Worm (Caenorhabditis elegans) whole organism, young adult: ENCODE results near the gene clec-26.

ENCODE experiments used
- B0019.2 ChIP-seq: fragments of 200-800 bp; sonication (Bioruptor generic); conservative IDR thresholded peaks from 2 replicates; pipeline ENCODE4 v1.3.6; 2022; ENCODE audit warnings: missing genetic modification reagents, missing genetic modification characterization, missing compliant biosample characterization
- B0035.1 ChIP-seq: sonication (generic microtip); optimal IDR thresholded peaks from 2 replicates; lab custom pipeline; 2016; ENCODE audit warnings: missing genetic modification characterization, mild to moderate bottlenecking, missing compliant biosample characterization, missing genotype, missing genetic modification reagents
- B0261.1 ChIP-seq: sonication (generic microtip); optimal IDR thresholded peaks from 2 replicates; lab custom pipeline; 2016; ENCODE audit warnings: mild to moderate bottlenecking, missing genetic modification characterization, moderate library complexity, missing compliant biosample characterization
- D2030.7 ChIP-seq: fragments of 200-800 bp; sonication (Bioruptor generic); IDR thresholded peaks from 2 replicates; pipeline ENCODE4 v1.3.6; 2022; ENCODE audit warnings: missing genetic modification reagents, missing genetic modification characterization, missing compliant biosample characterization
- F10E7.11 ChIP-seq: sonication (generic microtip); optimal IDR thresholded peaks from 2 replicates; lab custom pipeline; 2017; ENCODE audit warnings: mild to moderate bottlenecking, missing genetic modification characterization, moderate library complexity, missing compliant biosample characterization
- F33H1.4 ChIP-seq: fragments of 200-800 bp; sonication (Bioruptor generic); IDR thresholded peaks from 2 replicates; pipeline ENCODE4 v1.3.6; 2022; ENCODE audit warnings: missing genetic modification reagents, missing genetic modification characterization, missing compliant biosample characterization
- F55B11.4 ChIP-seq: sonication (generic microtip); optimal IDR thresholded peaks from 2 replicates; lab custom pipeline; 2016; ENCODE audit warnings: missing compliant biosample characterization, missing genetic modification characterization, borderline replicate concordance; ENCODE audit not compliant: insufficient read depth
- Y53F4B.3 ChIP-seq: fragments of 200-800 bp; sonication (Bioruptor generic); IDR thresholded peaks from 2 replicates; pipeline ENCODE4 v1.3.6; 2022; ENCODE audit warnings: missing genetic modification reagents, missing genetic modification characterization, missing compliant biosample characterization
- Y67H2A.10 ChIP-seq: fragments of 200-800 bp; sonication (Bioruptor generic); conservative IDR thresholded peaks from 2 replicates; pipeline ENCODE4 v1.3.6; 2022; ENCODE audit warnings: missing genetic modification reagents, missing genetic modification characterization, missing compliant biosample characterization
- Y95B8A.8 ChIP-seq: fragments of 200-800 bp; sonication (Bioruptor generic); IDR thresholded peaks from 2 replicates; pipeline ENCODE4 v1.3.6; 2022; ENCODE audit warnings: missing genetic modification reagents, missing genetic modification characterization, missing compliant biosample characterization
- ama-1 ChIP-seq, 3 experiments: fragments of 150-350 bp in 1 of 3; sonication (generic microtip) in 2 of 3; optimal IDR thresholded peaks; 2 replicates each; lab custom pipeline; 2014 to 2018; ENCODE audit warnings: missing biosample characterization in 2 of 3, missing genetic modification characterization in 2 of 3, missing genetic modification reagents in 2 of 3
- attf-6 ChIP-seq: fragments of 200-800 bp; sonication (Bioruptor generic); IDR thresholded peaks from 2 replicates; pipeline ENCODE4 v1.3.6; 2022; ENCODE audit warnings: missing genetic modification reagents, missing genetic modification characterization, missing compliant biosample characterization
- bed-2 ChIP-seq: fragments of 200-800 bp; sonication (Bioruptor generic); IDR thresholded peaks from 2 replicates; pipeline ENCODE4 v1.3.6; 2022; ENCODE audit warnings: missing genetic modification reagents, missing genetic modification characterization, missing compliant biosample characterization
- ccch-3 ChIP-seq: fragments of 200-800 bp; sonication (Bioruptor generic); optimal IDR thresholded peaks from 2 replicates; lab custom pipeline; 2018; ENCODE audit warnings: mild to moderate bottlenecking, missing genetic modification characterization, missing compliant biosample characterization
- ceh-27 ChIP-seq: fragments of 200-800 bp; sonication (Bioruptor generic); optimal IDR thresholded peaks from 2 replicates; lab custom pipeline; 2018; ENCODE audit warnings: mild to moderate bottlenecking, missing genetic modification characterization, moderate library complexity, missing compliant biosample characterization
- ceh-40 ChIP-seq: fragments of 200-800 bp; sonication (Bioruptor generic); IDR thresholded peaks from 2 replicates; pipeline ENCODE4 v1.3.6; 2022; ENCODE audit warnings: missing genetic modification characterization, missing compliant biosample characterization
- chd-7 ChIP-seq: sonication (generic microtip); optimal IDR thresholded peaks from 2 replicates; lab custom pipeline; 2016; ENCODE audit warnings: mild to moderate bottlenecking, missing genetic modification characterization, moderate library complexity, missing compliant biosample characterization
- dox-1 ChIP-seq: fragments of 200-800 bp; sonication (Bioruptor generic); IDR thresholded peaks from 2 replicates; pipeline ENCODE4 v1.3.6; 2022; ENCODE audit warnings: missing genetic modification reagents, missing genetic modification characterization, missing compliant biosample characterization
- egl-44 ChIP-seq: fragments of 200-800 bp; sonication (Bioruptor generic); IDR thresholded peaks from 2 replicates; pipeline ENCODE4 v1.3.6; 2022; ENCODE audit warnings: missing genetic modification reagents, missing genetic modification characterization, missing compliant biosample characterization
- egrh-3 ChIP-seq: fragments of 200-800 bp; sonication (Bioruptor generic); IDR thresholded peaks from 2 replicates; pipeline ENCODE4 v1.3.6; 2022; ENCODE audit warnings: missing genetic modification reagents, missing genetic modification characterization, missing compliant biosample characterization
- ekl-4 ChIP-seq: fragments of 200-800 bp; sonication (Bioruptor generic); IDR thresholded peaks from 2 replicates; pipeline ENCODE4 v1.3.6; 2022; ENCODE audit warnings: missing genetic modification reagents, missing genetic modification characterization, missing compliant biosample characterization
- ets-4 ChIP-seq: fragments of 200-800 bp; sonication (Bioruptor generic); optimal IDR thresholded peaks from 2 replicates; lab custom pipeline; 2018; ENCODE audit warnings: mild to moderate bottlenecking, missing genetic modification characterization, missing compliant biosample characterization
- gei-17 ChIP-seq: fragments of 200-800 bp; sonication (Bioruptor generic); optimal IDR thresholded peaks from 2 replicates; lab custom pipeline; 2018; ENCODE audit warnings: mild to moderate bottlenecking, missing genetic modification characterization, missing compliant biosample characterization
- hlh-12 ChIP-seq: sonication (generic microtip); optimal IDR thresholded peaks from 2 replicates; lab custom pipeline; 2016; ENCODE audit warnings: missing genetic modification characterization, missing compliant biosample characterization
- let-526 ChIP-seq: fragments of 200-800 bp; sonication (Bioruptor generic); IDR thresholded peaks from 2 replicates; pipeline ENCODE4 v1.3.6; 2022; ENCODE audit warnings: missing genetic modification reagents, missing genetic modification characterization, missing compliant biosample characterization
- lin-40 ChIP-seq: sonication (generic microtip); optimal IDR thresholded peaks from 2 replicates; lab custom pipeline; 2016; ENCODE audit warnings: missing genetic modification characterization, mild to moderate bottlenecking, missing compliant biosample characterization, missing genotype, missing genetic modification reagents
- lin-54 ChIP-seq: fragments of 200-800 bp; sonication (Bioruptor generic); optimal IDR thresholded peaks from 2 replicates; lab custom pipeline; 2018; ENCODE audit warnings: mild to moderate bottlenecking, missing genetic modification characterization, missing compliant biosample characterization
- nfyb-1 ChIP-seq: fragments of 200-800 bp; sonication (Bioruptor generic); IDR thresholded peaks from 2 replicates; pipeline ENCODE4 v1.3.6; 2022; ENCODE audit warnings: missing genetic modification reagents, missing genetic modification characterization, missing compliant biosample characterization
- nhr-120 ChIP-seq: fragments of 200-800 bp; sonication (Bioruptor generic); IDR thresholded peaks from 2 replicates; pipeline ENCODE4 v1.3.6; 2022; ENCODE audit warnings: missing genetic modification characterization, missing compliant biosample characterization
- nhr-27 ChIP-seq: fragments of 200-800 bp; sonication (Bioruptor generic); optimal IDR thresholded peaks from 2 replicates; lab custom pipeline; 2018; ENCODE audit warnings: mild to moderate bottlenecking, missing genetic modification characterization, moderate library complexity, missing compliant biosample characterization
- nhr-80 ChIP-seq: sonication (generic microtip); optimal IDR thresholded peaks from 2 replicates; lab custom pipeline; 2016; ENCODE audit warnings: missing genetic modification characterization, missing compliant biosample characterization
- pha-4 ChIP-seq: fragments of 150-350 bp; sonication (generic microtip); optimal IDR thresholded peaks from 2 replicates; lab custom pipeline; 2014; ENCODE audit warnings: missing biosample characterization, missing genetic modification reagents, missing genetic modification characterization
- rpc-1 ChIP-seq, 2 experiments: fragments of 150-350 bp in 1 of 2; sonication (generic microtip) in 1 of 2; optimal IDR thresholded peaks; 2 replicates each; lab custom pipeline; 2014 to 2018; ENCODE audit warnings: missing biosample characterization in 1 of 2, missing genetic modification characterization in 1 of 2, missing genetic modification reagents in 1 of 2, missing genotype in 1 of 2
- sea-2 ChIP-seq: fragments of 200-800 bp; sonication (Bioruptor generic); IDR thresholded peaks from 2 replicates; pipeline ENCODE4 v1.3.6; 2022; ENCODE audit warnings: missing genetic modification characterization, missing compliant biosample characterization
- snpc-4 ChIP-seq, 5 experiments: fragments of 150-350 bp in 1 of 5; sonication (generic microtip) in 4 of 5; optimal IDR thresholded peaks; 2 replicates each; lab custom pipeline; 2014 to 2018; ENCODE audit warnings: missing genetic modification characterization in 5 of 5, missing biosample characterization in 3 of 5, antibody characterized with exemption in 2 of 5, mild to moderate bottlenecking in 2 of 5, missing compliant biosample characterization in 2 of 5, missing genotype in 2 of 5, moderate library complexity in 2 of 5, missing genetic modification reagents in 1 of 5
- tbp1 ChIP-seq: fragments of 200-800 bp; sonication (Bioruptor generic); optimal IDR thresholded peaks from 2 replicates; lab custom pipeline; 2018; ENCODE audit warnings: mild to moderate bottlenecking, missing genetic modification characterization, missing compliant biosample characterization
- tbx-9 ChIP-seq: sonication (generic microtip); optimal IDR thresholded peaks from 2 replicates; lab custom pipeline; 2016; ENCODE audit warnings: borderline replicate concordance, missing genetic modification characterization, inconsistent platforms, missing compliant biosample characterization
- unc-130 ChIP-seq: sonication (generic microtip); optimal IDR thresholded peaks from 2 replicates; lab custom pipeline; 2016; ENCODE audit warnings: missing genetic modification reagents, missing genetic modification characterization, missing compliant biosample characterization
- xnd-1 ChIP-seq: sonication (generic microtip); optimal IDR thresholded peaks from 2 replicates; lab custom pipeline; 2016; ENCODE audit warnings: missing genotype, missing genetic modification reagents, missing genetic modification characterization, missing compliant biosample characterization
- ztf-26 ChIP-seq: sonication (generic microtip); optimal IDR thresholded peaks from 2 replicates; lab custom pipeline; 2017; ENCODE audit warnings: missing genetic modification characterization, missing compliant biosample characterization
- ztf-28 ChIP-seq: fragments of 200-800 bp; sonication (Bioruptor generic); IDR thresholded peaks from 2 replicates; pipeline ENCODE4 v1.3.6; 2022; ENCODE audit warnings: missing genetic modification reagents, missing genetic modification characterization, missing compliant biosample characterization
- ztf-3 ChIP-seq: fragments of 200-800 bp; sonication (Bioruptor generic); optimal IDR thresholded peaks from 2 replicates; lab custom pipeline; 2018; ENCODE audit warnings: mild to moderate bottlenecking, missing genetic modification characterization, missing compliant biosample characterization

Gene clec-26

DNA sequence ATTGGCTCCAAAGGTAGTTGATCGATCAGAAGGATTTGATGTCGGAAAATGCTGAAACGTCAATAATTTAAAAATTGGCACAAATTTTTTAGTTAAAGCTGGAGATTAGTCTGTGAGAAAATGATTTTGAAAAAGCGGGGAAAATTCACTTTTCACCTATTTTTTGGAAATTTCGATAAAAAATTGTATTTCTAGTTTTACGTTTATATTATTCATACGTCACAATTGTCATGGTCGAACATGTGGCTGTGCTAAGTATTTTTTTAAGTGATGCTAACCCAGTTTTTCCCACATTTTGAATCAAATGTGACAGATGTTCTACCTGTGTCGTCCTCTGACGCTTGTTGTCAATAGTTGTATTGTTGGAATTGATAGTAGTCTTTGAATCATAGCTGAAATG, 31.1 kb downstream of the clec-26 start:
- TF ChIP-seq tbx-9 (tag; lab: Kevin White, UChicago) (no peak), F55B11.4 (tag; lab: Kevin White, UChicago) (no peak), ztf-28 (GFP tag; lab: Robert Waterston, UW) (no peak), B0019.2 (GFP tag; lab: Robert Waterston, UW) (no peak), chd-7 (tag; lab: Kevin White, UChicago) (no peak), B0035.1 (tag; lab: Kevin White, UChicago) (no peak), lin-54 (GFP tag; lab: Kevin White, UChicago) (no peak), egrh-3 (no peak), gei-17 (no peak), let-526 (no peak), dox-1 (GFP tag; lab: Robert Waterston, UW) (no peak), nhr-80 (no peak)

ce11 chrV:16880054-16880453, 31.6 kb downstream of the clec-26 start, which contains the start of gene F09C6.3:
F09C6.3 (minus strand) TSS chrV:16880154.
- TF ChIP-seq ets-4 = no peak
- no peak for TF ChIP-seq egl-44
- TF ChIP-seq attf-6 (GFP tag; lab: Robert Waterston, UW) = no peak
- TF ChIP-seq gei-17 = no peak
- no peak for TF ChIP-seq F33H1.4
- TF ChIP-seq sea-2 (GFP tag; lab: Robert Waterston, UW) = no peak
- no peak for TF ChIP-seq ama-1 (optimal IDR thresholded peaks at IDR 0.05; lab: Kevin White, UChicago)
- no peak for TF ChIP-seq ama-1 (GFP tag; optimal IDR thresholded peaks at IDR 0.05; lab: Kevin White, UChicago)
- no peak for TF ChIP-seq ceh-40
- TF ChIP-seq rpc-1 (optimal IDR thresholded peaks at IDR 0.05; lab: Kevin White, UChicago) = no peak
- TF ChIP-seq rpc-1 (tag; optimal IDR thresholded peaks at IDR 0.05; lab: Kevin White, UChicago) = no peak
- no peak for TF ChIP-seq ekl-4 (GFP tag; lab: Robert Waterston, UW)
- TF ChIP-seq nfyb-1 (GFP tag; lab: Robert Waterston, UW) = no peak
- no peak for TF ChIP-seq nhr-27 (tag; lab: Kevin White, UChicago)
- TF ChIP-seq nhr-120 = no peak
- no peak for TF ChIP-seq Y67H2A.10 (GFP tag; lab: Robert Waterston, UW)
- no peak for TF ChIP-seq D2030.7 (GFP tag; lab: Robert Waterston, UW)
- no peak for TF ChIP-seq Y53F4B.3 (GFP tag; lab: Robert Waterston, UW)

ce11 chrV:16880679-16881078, 32.3 kb downstream of the clec-26 start, which contains the start of gene F09C6.14:
F09C6.14 (plus strand) TSS chrV:16880979.
- no peak for TF ChIP-seq F10E7.11
- TF ChIP-seq pha-4 (tag; lab: Kevin White, UChicago) = no peak
- no peak for TF ChIP-seq unc-130 (GFP tag; lab: Kevin White, UChicago)
- no peak for TF ChIP-seq tbp1 (GFP tag; lab: Kevin White, UChicago)
- no peak for TF ChIP-seq B0261.1 (tag; lab: Kevin White, UChicago)
- no peak for TF ChIP-seq bed-2 (GFP tag; lab: Robert Waterston, UW)
- TF ChIP-seq ceh-27 (GFP tag; lab: Kevin White, UChicago) = no peak
- TF ChIP-seq hlh-12 (tag; lab: Kevin White, UChicago) = no peak
- no peak for TF ChIP-seq Y53F4B.3 (GFP tag; lab: Robert Waterston, UW)
- no peak for TF ChIP-seq egrh-3
- TF ChIP-seq xnd-1 (tag; lab: Kevin White, UChicago) = no peak
- no peak for TF ChIP-seq ztf-3
- no peak for TF ChIP-seq snpc-4 (GFP tag; optimal IDR thresholded peaks at IDR 0.05; lab: Kevin White, UChicago)
- TF ChIP-seq snpc-4 (tag; optimal IDR thresholded peaks at IDR 0.05; lab: Kevin White, UChicago) = no peak
- TF ChIP-seq lin-40 = no peak
- TF ChIP-seq nfyb-1 (GFP tag; lab: Robert Waterston, UW) = no peak
- no peak for TF ChIP-seq ccch-3 (GFP tag; lab: Kevin White, UChicago)
- no peak for TF ChIP-seq ztf-26 (tag; lab: Kevin White, UChicago)
- TF ChIP-seq Y95B8A.8 (GFP tag; lab: Robert Waterston, UW) = no peak
